Worm (Caenorhabditis elegans) whole organism, midembryonic: ENCODE measurements around the gene shw-1.
A peak's percentile ranks its signal among the peaks of the same experiment; 100 is the strongest.

ENCODE experiments used
- T22C8.4 ChIP-seq: fragments of 200-800 bp; sonication (Bioruptor generic); IDR thresholded peaks from 2 replicates; pipeline ENCODE4 v1.3.6; 2022; ENCODE audit warnings: missing genetic modification characterization, missing compliant biosample characterization
- cog-1 ChIP-seq: sonication (generic microtip); optimal IDR thresholded peaks from 2 replicates; lab custom pipeline; 2016; ENCODE audit warnings: missing genetic modification characterization, missing compliant biosample characterization
- flt-1 ChIP-seq: fragments of 200-800 bp; sonication (Bioruptor generic); IDR thresholded peaks from 2 replicates; pipeline ENCODE4 v1.3.6; 2022; ENCODE audit warnings: missing genetic modification characterization, missing compliant biosample characterization
- klf-2 ChIP-seq: fragments of 200-800 bp; sonication (Bioruptor generic); conservative IDR thresholded peaks from 2 replicates; pipeline ENCODE4 v1.3.6; 2022; ENCODE audit warnings: missing genetic modification reagents, missing genetic modification characterization, missing compliant biosample characterization
- med-1 ChIP-seq: sonication (generic microtip); optimal IDR thresholded peaks from 2 replicates; lab custom pipeline; 2017; ENCODE audit warnings: missing genetic modification characterization, mild to moderate bottlenecking, missing compliant biosample characterization, antibody characterized with exemption, missing genetic modification reagents; ENCODE audit not compliant: insufficient read depth
- ref-1 ChIP-seq: fragments of 200-800 bp; sonication (Bioruptor generic); conservative IDR thresholded peaks from 2 replicates; pipeline ENCODE4 v1.3.6; 2022; ENCODE audit warnings: missing genetic modification reagents, missing genetic modification characterization, missing compliant biosample characterization
- tab-1 ChIP-seq: fragments of 200-800 bp; sonication (Bioruptor generic); IDR thresholded peaks from 2 replicates; pipeline ENCODE4 v1.3.6; 2022; ENCODE audit warnings: missing genetic modification characterization, missing compliant biosample characterization
- ztf-23 ChIP-seq: fragments of 200-800 bp; sonication (Bioruptor generic); IDR thresholded peaks from 2 replicates; pipeline ENCODE4 v1.3.6; 2022; ENCODE audit warnings: missing genetic modification reagents, missing genetic modification characterization, missing compliant biosample characterization
- ztf-29 ChIP-seq: fragments of 200-800 bp; sonication (Bioruptor generic); IDR thresholded peaks from 2 replicates; pipeline ENCODE4 v1.3.6; 2022; ENCODE audit warnings: missing genetic modification reagents, missing genetic modification characterization, missing compliant biosample characterization

shw-1 gene

DNA sequence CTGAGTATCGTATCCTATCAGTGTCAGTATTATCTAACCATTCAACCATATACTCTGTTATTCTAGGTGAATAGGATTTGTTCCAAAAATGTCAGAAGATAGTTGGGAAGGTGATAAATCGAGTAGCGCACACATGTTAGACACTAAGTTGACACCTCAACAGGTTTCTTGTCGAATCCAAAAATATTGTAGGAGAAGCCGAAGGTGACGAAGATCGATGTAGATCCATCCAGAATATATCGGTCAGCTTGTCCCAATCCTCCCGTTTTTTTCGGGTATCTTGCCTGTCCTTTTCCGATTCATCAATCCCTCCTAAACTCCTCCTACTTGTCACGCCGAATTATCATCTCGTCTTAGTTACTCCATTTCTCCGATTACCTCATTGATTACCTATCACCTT, 24.3 kb upstream of the shw-1 start:
- TF ChIP-seq ztf-23, result no peak

DNA sequence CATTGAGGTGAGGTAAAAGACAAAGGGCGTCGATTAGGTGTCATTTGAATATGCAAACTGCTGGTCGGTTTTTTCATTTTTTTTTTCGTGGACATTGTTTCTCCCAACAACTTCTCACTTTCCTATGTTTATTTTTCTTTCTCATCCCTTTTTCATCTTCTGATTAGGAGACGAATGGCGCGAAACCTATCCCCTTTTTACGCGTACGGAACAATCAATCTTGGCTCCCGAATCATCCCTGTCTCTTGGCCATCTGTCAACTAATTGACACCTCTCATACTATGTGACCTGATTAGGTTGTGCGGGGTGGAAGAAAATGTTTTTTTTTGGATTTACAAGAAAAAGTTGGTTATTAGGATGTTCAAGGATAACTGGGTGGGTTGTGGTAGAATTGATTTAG, 23.5 kb upstream of the shw-1 start:
- TF ChIP-seq cog-1 (tag; lab: Kevin White, UChicago) (no peak), ztf-29 (no peak), klf-2 (GFP tag; lab: Robert Waterston, UW) (no peak), med-1 (no peak), ztf-23 (no peak), T22C8.4 (GFP tag; lab: Robert Waterston, UW) (no peak), ref-1 (GFP tag; lab: Robert Waterston, UW) (no peak), flt-1 (GFP tag; lab: Robert Waterston, UW) (no peak), tab-1 (no peak)

DNA sequence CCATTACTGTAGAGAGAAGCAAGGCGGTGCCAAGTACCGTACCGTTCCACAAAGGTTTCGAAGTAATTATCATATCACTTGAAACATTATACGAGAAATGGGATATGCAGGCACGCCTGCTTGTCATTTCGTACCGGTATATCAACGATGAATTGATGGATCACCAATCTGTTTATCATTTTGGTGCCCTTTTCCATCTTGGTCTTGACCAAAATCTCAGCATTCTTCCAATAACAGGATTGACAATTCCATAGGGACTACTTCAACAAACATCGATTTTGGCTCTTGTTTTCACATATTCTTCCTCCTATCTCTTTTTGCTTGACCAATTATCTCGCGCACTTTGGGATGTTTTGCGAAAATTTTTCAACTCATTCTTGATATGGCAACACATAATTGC, 17.8 kb upstream of the shw-1 start:
- TF ChIP-seq ztf-23 (no peak), T22C8.4 (GFP tag; lab: Robert Waterston, UW) (no peak), ztf-29 (no peak), cog-1 (tag; lab: Kevin White, UChicago) (no peak), med-1 (no peak)

DNA sequence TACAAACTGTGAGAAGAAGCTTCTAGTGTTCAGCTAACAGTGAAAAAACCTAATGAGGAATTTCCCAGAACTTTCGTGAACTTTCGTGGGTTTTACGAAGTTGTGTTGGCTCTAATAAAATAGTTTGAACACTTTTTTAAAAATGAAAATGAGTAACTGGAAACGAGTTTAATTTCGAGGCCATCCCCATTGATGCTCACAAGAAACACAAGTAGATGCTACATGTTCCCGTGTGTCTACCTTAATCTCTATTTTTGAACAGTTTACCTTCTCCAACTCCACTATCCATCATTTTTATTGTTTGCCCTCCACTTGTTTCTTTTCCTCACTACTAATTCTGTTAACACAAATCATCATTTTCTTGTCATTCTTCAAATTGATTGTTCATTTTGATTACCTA, 12.4 kb upstream of the shw-1 start, which contains the start of gene C26D10.7:
Gene C26D10.7 (plus strand): TSS at position 301 of the 400 bp plus-strand sequence.
- TF ChIP-seq ref-1 (GFP tag; lab: Robert Waterston, UW), result no peak
- no peak for TF ChIP-seq cog-1 (tag; lab: Kevin White, UChicago)
- no peak for TF ChIP-seq klf-2 (GFP tag; lab: Robert Waterston, UW)
- TF ChIP-seq tab-1, result no peak
- TF ChIP-seq ztf-29, result no peak
- TF ChIP-seq flt-1 (GFP tag; lab: Robert Waterston, UW), result no peak
- TF ChIP-seq ztf-23, result no peak
- no peak for TF ChIP-seq med-1
- no peak for TF ChIP-seq T22C8.4 (GFP tag; lab: Robert Waterston, UW)

DNA sequence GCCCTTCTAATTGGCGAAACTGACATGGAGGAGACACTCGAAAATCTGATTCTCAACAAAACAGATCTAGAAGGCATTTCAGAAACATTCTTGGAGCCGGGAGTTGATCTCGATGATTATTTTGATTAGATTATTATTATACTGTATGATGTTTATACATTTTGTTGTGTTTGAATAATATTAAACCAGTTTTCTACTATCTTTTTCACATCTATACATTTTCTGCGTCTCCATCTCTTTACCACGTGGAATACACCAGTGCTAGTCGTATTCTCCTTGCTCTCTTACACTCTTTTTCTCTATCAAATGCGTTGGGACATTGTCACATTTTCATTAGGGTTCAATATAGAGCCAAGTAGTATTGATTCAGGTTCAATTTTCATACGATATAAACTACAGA, 8.2 kb upstream of the shw-1 start, which contains the start of gene C26D10.4:
Gene C26D10.4 (plus strand): TSS at position 301 of the 400 bp plus-strand sequence.
- TF ChIP-seq ztf-29 (no peak), med-1 (no peak), tab-1 (no peak), ztf-23 (no peak), klf-2 (GFP tag; lab: Robert Waterston, UW) (no peak), T22C8.4 (GFP tag; lab: Robert Waterston, UW) (no peak), cog-1 (tag; lab: Kevin White, UChicago) (no peak), flt-1 (GFP tag; lab: Robert Waterston, UW) (no peak), ref-1 (GFP tag; lab: Robert Waterston, UW) (no peak)

DNA sequence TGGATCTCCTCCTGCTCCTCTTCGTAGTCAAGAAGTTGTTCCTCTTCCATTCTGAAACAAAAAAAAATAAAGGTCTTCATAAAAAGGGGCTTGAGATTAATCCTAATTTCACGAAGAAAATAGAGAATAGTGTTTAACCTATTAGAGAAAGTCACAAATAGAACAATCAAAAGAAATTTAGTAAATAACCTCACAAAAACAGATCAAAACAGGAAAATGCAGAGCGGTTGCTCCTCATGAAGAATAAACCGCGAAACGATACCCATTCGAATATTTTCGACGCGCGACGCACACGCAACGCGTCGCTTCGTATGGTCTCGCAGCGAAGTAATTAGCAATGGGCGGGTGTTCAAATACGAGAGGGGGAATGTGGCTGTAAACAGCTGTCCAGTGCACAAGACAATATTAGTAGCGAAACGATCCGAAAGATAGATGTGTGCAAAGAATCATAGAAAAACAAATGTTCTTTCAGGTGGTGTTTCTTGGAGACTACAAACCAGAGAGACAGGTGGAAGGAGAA, 7.6 kb upstream of the shw-1 start, which contains the start of gene hel-1:
Gene hel-1 (minus strand): TSS at position 51 of the 520 bp plus-strand sequence.
- TF ChIP-seq klf-2 (GFP tag; lab: Robert Waterston, UW) (no peak), cog-1 (tag; lab: Kevin White, UChicago) (peak; percentile 74), tab-1 (0 out of 2 replicates have a peak, but pooled peaks have one; percentile 12)

DNA sequence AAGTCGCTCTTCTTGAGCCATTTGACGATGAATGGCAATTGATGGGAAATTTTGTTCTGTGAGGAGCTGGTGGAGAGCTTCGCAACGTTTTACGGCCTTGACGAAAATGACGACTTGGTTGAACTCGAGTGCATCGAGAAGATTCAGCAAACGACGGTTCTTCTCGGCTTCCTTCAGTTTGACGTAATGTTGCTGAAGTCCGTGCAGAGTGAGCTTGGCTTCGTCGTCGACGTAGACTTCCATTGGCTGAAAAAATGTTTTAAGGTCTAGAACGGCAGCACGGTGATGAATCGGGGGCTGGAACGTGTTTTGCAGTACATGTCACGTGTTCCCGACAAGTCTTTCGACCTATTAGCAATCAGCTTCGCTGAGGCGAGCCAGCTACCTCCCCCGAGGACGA, 6.2 kb upstream of the shw-1 start:
- no peak for TF ChIP-seq tab-1
- TF ChIP-seq ref-1 (GFP tag; lab: Robert Waterston, UW), result no peak
- no peak for TF ChIP-seq ztf-23
- TF ChIP-seq cog-1 (tag; lab: Kevin White, UChicago), result no peak
- no peak for TF ChIP-seq klf-2 (GFP tag; lab: Robert Waterston, UW)
- TF ChIP-seq flt-1 (GFP tag; lab: Robert Waterston, UW), result no peak
- TF ChIP-seq T22C8.4 (GFP tag; lab: Robert Waterston, UW), result no peak
- no peak for TF ChIP-seq ztf-29
- no peak for TF ChIP-seq med-1

DNA sequence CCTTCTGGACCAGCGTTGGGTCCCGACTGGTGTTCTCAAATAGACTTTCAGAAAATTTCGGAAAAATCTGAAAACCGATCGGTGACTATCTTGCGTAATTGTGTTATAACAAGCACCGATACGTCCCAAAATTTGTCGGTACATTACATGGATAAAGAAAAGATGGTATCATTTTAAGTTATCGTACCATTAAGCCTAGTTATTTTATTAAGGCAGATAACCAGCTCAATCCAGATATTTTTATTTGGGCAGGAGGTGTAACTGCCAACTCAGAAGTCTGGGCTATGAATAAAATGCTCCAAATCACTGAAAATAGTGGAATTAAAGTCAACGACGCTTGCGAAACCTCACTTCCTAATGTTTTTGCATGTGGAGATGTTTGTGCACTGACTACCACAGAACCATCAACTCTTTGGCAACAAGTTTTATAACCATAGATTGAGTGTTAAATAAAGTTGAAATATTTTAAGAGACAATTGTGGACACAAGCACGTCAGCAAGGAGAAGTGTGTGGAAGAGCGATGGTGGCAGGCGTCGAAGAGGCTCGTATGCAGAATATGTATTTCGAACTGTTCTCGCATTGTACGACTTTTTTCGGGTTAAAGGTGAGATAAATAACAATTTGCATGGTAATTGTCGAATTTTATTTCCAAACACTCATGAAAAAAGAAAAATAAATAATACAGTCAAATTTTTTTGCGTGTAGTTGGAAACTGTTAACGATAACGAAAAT, 5.1 kb upstream of the shw-1 start:
- TF ChIP-seq ztf-29 (no peak), tab-1 (no peak), klf-2 (GFP tag; lab: Robert Waterston, UW) (no peak), med-1 (no peak), T22C8.4 (GFP tag; lab: Robert Waterston, UW) (no peak), cog-1 (tag; lab: Kevin White, UChicago) (no peak)

DNA sequence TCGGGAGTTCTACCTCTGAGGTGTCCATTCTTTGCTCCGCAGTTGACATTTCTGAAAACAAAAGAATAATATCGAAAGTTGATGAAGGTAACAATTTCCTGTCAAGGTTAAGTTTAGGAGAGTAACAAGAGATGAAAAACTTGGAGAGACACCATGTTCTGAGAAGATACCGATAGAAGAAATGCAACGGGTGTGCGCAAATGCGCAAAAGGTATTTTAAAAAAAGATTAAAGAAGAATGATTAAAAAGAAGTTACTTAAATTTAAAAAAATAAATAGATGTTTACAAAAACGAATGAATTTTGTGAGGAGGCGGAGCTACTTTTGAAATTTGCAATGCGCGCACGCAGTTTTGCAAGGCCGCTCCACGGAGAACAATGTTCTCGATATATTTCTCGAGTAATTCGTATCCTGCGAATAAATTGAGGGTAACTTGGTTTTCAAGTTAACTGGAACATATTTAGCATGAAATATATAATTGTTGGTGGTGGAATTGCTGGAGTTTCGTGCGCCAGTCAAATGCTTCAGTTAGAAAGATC, 3.8 kb upstream of the shw-1 start, which contains the start of the genes ran-3 and C26D10.3:
Gene ran-3 (minus strand): TSS at position 51 of the 538 bp plus-strand sequence.
Gene C26D10.3 (plus strand): TSS at position 385 of the 538 bp plus-strand sequence.
- peak; percentile 60; the same call in 1 of the 2 replicates for TF ChIP-seq tab-1
- TF ChIP-seq ztf-23, result peak; percentile 72
- no peak for TF ChIP-seq T22C8.4 (GFP tag; lab: Robert Waterston, UW)
- no peak for TF ChIP-seq ref-1 (GFP tag; lab: Robert Waterston, UW)
- peak; percentile 70; the same call in 1 of the 2 replicates for TF ChIP-seq flt-1 (GFP tag; lab: Robert Waterston, UW)
- peak; percentile 56 for TF ChIP-seq cog-1 (tag; lab: Kevin White, UChicago)
- TF ChIP-seq ztf-29, result no peak
- peak; percentile 72; the same call in 1 of the 2 replicates for TF ChIP-seq klf-2 (GFP tag; lab: Robert Waterston, UW)
- peak; percentile 84 for TF ChIP-seq med-1

DNA sequence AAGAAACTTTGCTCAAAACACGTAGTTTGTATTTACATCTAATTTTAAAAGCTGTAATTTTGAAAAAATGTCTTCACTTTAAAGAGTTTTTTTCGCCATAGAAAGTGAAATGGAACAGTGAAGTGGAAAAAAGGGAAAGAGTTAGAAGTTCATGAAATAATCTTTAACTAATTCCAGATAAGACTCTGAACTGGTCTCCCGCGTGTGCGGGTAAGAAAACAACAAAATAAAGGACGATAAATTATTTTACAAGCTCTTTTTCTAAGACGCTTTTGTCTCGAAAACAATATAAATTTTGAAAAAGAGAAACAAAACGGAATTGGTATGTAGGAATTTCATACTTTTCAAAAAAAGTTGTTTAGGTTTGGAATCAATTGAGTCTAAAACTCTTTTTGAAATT, 4.6 kb downstream of the shw-1 start:
- TF ChIP-seq med-1 (no peak), tab-1 (no peak), T22C8.4 (GFP tag; lab: Robert Waterston, UW) (no peak)
